Fruit fly (Drosophila melanogaster) whole organism, wandering third instar larva: ENCODE results near the gene aus.

Experiments
- Abd-B ChIP-seq: fragments of >200 bp; optimal IDR thresholded peaks from 2 replicates; lab custom pipeline; 2017; ENCODE audit warnings: missing biosample characterization, missing genetic modification characterization
- CG32264 ChIP-seq: fragments of 200-800 bp; sonication (Bioruptor generic); optimal IDR thresholded peaks from 2 replicates; lab custom pipeline; 2016; ENCODE audit warnings: missing biosample characterization, missing genetic modification characterization
- CG9705 ChIP-seq: fragments of 200-800 bp; sonication (Bioruptor generic); optimal IDR thresholded peaks from 2 replicates; lab custom pipeline; 2018; ENCODE audit warnings: missing biosample characterization, mild to moderate bottlenecking, missing genetic modification characterization
- CrebA ChIP-seq: fragments of 200-800 bp; sonication (Bioruptor generic); optimal IDR thresholded peaks from 2 replicates; lab custom pipeline; 2016; ENCODE audit warnings: missing biosample characterization, mild to moderate bottlenecking, missing genetic modification characterization, borderline replicate concordance
- Dif ChIP-seq: fragments of 200-275, 200-300 bp; sonication (Bioruptor generic); optimal IDR thresholded peaks from 2 replicates; lab custom pipeline; 2018; ENCODE audit warnings: missing biosample characterization, missing genetic modification characterization; ENCODE audit not compliant: partially characterized antibody
- GATAd ChIP-seq: sonication (Bioruptor generic); optimal IDR thresholded peaks from 2 replicates; lab custom pipeline; 2016; ENCODE audit warnings: missing biosample characterization, missing genetic modification characterization
- HLH106 ChIP-seq: fragments of 200-800 bp; optimal IDR thresholded peaks from 3 replicates; lab custom pipeline; 2019; ENCODE audit warnings: missing biosample characterization, mild to moderate bottlenecking, missing genetic modification characterization, moderate library complexity
- Hnf4 ChIP-seq: fragments of 200-800 bp; sonication (Bioruptor generic); optimal IDR thresholded peaks from 2 replicates; lab custom pipeline; 2016; ENCODE audit warnings: missing biosample characterization, mild to moderate bottlenecking, missing genetic modification characterization
- Hr78 ChIP-seq: fragments of >200 bp; optimal IDR thresholded peaks from 2 replicates; lab custom pipeline; 2017; ENCODE audit warnings: missing biosample characterization, missing genetic modification characterization
- Hr83 ChIP-seq: fragments of 200-300 bp; sonication (Bioruptor generic); optimal IDR thresholded peaks from 2 replicates; lab custom pipeline; 2016; ENCODE audit warnings: missing biosample characterization, mild to moderate bottlenecking, missing genetic modification characterization, moderate library complexity; ENCODE audit not compliant: poor library complexity, severe bottlenecking
- Jra ChIP-seq: sonication (Bioruptor generic); optimal IDR thresholded peaks from 2 replicates; lab custom pipeline; 2016; ENCODE audit warnings: missing biosample characterization, missing genetic modification characterization
- Mio ChIP-seq: sonication (Bioruptor generic); optimal IDR thresholded peaks from 2 replicates; lab custom pipeline; 2016; ENCODE audit warnings: missing biosample characterization, missing genetic modification characterization
- Myc ChIP-seq: fragments of >200 bp; optimal IDR thresholded peaks from 2 replicates; lab custom pipeline; 2017
- N ChIP-seq: fragments of >200 bp; optimal IDR thresholded peaks from 2 replicates; lab custom pipeline; 2018; ENCODE audit warnings: missing biosample characterization, missing external identifiers, missing genetic modification characterization
- OdsH ChIP-seq: fragments of 200-800 bp; sonication (Bioruptor generic); optimal IDR thresholded peaks from 2 replicates; lab custom pipeline; 2016; ENCODE audit warnings: missing biosample characterization, mild to moderate bottlenecking, missing genetic modification characterization
- Rel ChIP-seq, 2 experiments: fragments of 200-800 bp; sonication (Bioruptor generic) in 1 of 2; optimal IDR thresholded peaks; 2 replicates in 1 of 2; 3 replicates in 1 of 2; lab custom pipeline; 2016 to 2019; ENCODE audit warnings: mild to moderate bottlenecking in 2 of 2, missing biosample characterization in 2 of 2, missing genetic modification characterization in 2 of 2, moderate library complexity in 1 of 2
- Sp1 ChIP-seq: fragments of 200-800 bp; sonication (Bioruptor generic); optimal IDR thresholded peaks from 3 replicates; lab custom pipeline; 2019; ENCODE audit warnings: missing biosample characterization, mild to moderate bottlenecking, missing genetic modification characterization, moderate library complexity
- Vsx2 ChIP-seq: fragments of 200-300, 225-300 bp; sonication (Bioruptor generic); optimal IDR thresholded peaks from 2 replicates; lab custom pipeline; 2018; ENCODE audit warnings: missing biosample characterization, missing genetic modification characterization; ENCODE audit not compliant: partially characterized antibody
- br ChIP-seq: fragments of 200-800 bp; sonication (Bioruptor generic); optimal IDR thresholded peaks from 2 replicates; lab custom pipeline; 2016; ENCODE audit warnings: missing biosample characterization, missing genetic modification characterization
- brk ChIP-seq: fragments of 200-800 bp; sonication (Bioruptor generic); optimal IDR thresholded peaks from 2 replicates; lab custom pipeline; 2016; ENCODE audit warnings: missing biosample characterization, mild to moderate bottlenecking, missing genetic modification characterization
- dl ChIP-seq, 2 experiments: fragments of 175-275, 200-275 bp in 1 of 2; fragments of 200-275 bp in 1 of 2; sonication (Bioruptor generic); optimal IDR thresholded peaks; lab custom pipeline; 2018; ENCODE audit warnings: mild to moderate bottlenecking in 2 of 2, missing biosample characterization in 2 of 2, missing genetic modification characterization in 2 of 2, moderate library complexity in 2 of 2; ENCODE audit not compliant: partially characterized antibody in 2 of 2, insufficient read depth in 1 of 2
- dmrt93B ChIP-seq: fragments of 200-800 bp; sonication (Bioruptor generic); optimal IDR thresholded peaks from 2 replicates; lab custom pipeline; 2018; ENCODE audit warnings: missing biosample characterization, mild to moderate bottlenecking, missing genetic modification characterization
- dsf ChIP-seq: sonication (Bioruptor generic); optimal IDR thresholded peaks from 2 replicates; lab custom pipeline; 2016; ENCODE audit warnings: missing biosample characterization, missing genetic modification characterization, borderline replicate concordance
- ey ChIP-seq: fragments of 200-800 bp; sonication (Bioruptor generic); optimal IDR thresholded peaks from 2 replicates; lab custom pipeline; 2016; ENCODE audit warnings: missing biosample characterization, missing genetic modification characterization
- foxo ChIP-seq, 2 experiments: fragments of 200-800 bp; sonication (Bioruptor generic); optimal IDR thresholded peaks; 2 replicates in 1 of 2; 3 replicates in 1 of 2; lab custom pipeline; 2016 to 2017; ENCODE audit warnings: missing biosample characterization in 2 of 2, missing genetic modification characterization in 2 of 2
- fru ChIP-seq: fragments of 200-800 bp; sonication (Bioruptor generic); optimal IDR thresholded peaks from 3 replicates; lab custom pipeline; 2016; ENCODE audit warnings: missing biosample characterization, mild to moderate bottlenecking, missing genetic modification characterization
- h ChIP-seq: fragments of 200-800 bp; sonication (Bioruptor generic); optimal IDR thresholded peaks from 3 replicates; lab custom pipeline; 2016; ENCODE audit warnings: missing biosample characterization, mild to moderate bottlenecking, missing genetic modification characterization
- jim ChIP-seq: fragments of 175-275, 200-325 bp; sonication (Bioruptor generic); optimal IDR thresholded peaks from 2 replicates; lab custom pipeline; 2016; ENCODE audit warnings: missing biosample characterization, mild to moderate bottlenecking, missing genetic modification characterization
- lola ChIP-seq: fragments of >200 bp; optimal IDR thresholded peaks from 2 replicates; lab custom pipeline; 2017; ENCODE audit warnings: missing biosample characterization, missing genetic modification characterization
- pan ChIP-seq: fragments of >200 bp; optimal IDR thresholded peaks from 2 replicates; lab custom pipeline; 2017
- psq ChIP-seq: fragments of 200-800 bp; sonication (Bioruptor generic); optimal IDR thresholded peaks from 3 replicates; lab custom pipeline; 2017; ENCODE audit warnings: missing biosample characterization, mild to moderate bottlenecking, missing genetic modification characterization, moderate library complexity
- rgr ChIP-seq: fragments of 200-800 bp; sonication (Bioruptor generic); optimal IDR thresholded peaks from 3 replicates; lab custom pipeline; 2016; ENCODE audit warnings: missing biosample characterization, mild to moderate bottlenecking, missing genetic modification characterization
- sage ChIP-seq: fragments of 200-800 bp; sonication (Bioruptor generic); optimal IDR thresholded peaks from 2 replicates; lab custom pipeline; 2016; ENCODE audit warnings: missing biosample characterization, mild to moderate bottlenecking, missing genetic modification characterization
- sv ChIP-seq: fragments of 200-800 bp; sonication (Bioruptor generic); optimal IDR thresholded peaks from 3 replicates; lab custom pipeline; 2016; ENCODE audit warnings: missing biosample characterization, missing genetic modification characterization
- tai ChIP-seq: sonication (Bioruptor generic); optimal IDR thresholded peaks from 2 replicates; lab custom pipeline; 2016; ENCODE audit warnings: missing biosample characterization, missing genetic modification characterization
- usp ChIP-seq: fragments of >200 bp; optimal IDR thresholded peaks from 2 replicates; lab custom pipeline; 2017; ENCODE audit warnings: missing biosample characterization, missing genetic modification characterization
- woc ChIP-seq: sonication (Bioruptor generic); optimal IDR thresholded peaks from 2 replicates; lab custom pipeline; 2016; ENCODE audit warnings: missing biosample characterization, mild to moderate bottlenecking, missing genetic modification characterization

aus gene

dm6 chr3R:21331195-21331594, 18.2 kb downstream of the aus start:
- TF ChIP-seq Rel (GFP tag; optimal IDR thresholded peaks at IDR 0.05; lab: Kevin White, UChicago) (no peak), Rel (tag; optimal IDR thresholded peaks at IDR 0.05; lab: Kevin White, UChicago) (peak; percentile 75), N (GFP tag; lab: Kevin White, UChicago) (no peak), lola (GFP tag; lab: Kevin White, UChicago) (no peak)

DNA sequence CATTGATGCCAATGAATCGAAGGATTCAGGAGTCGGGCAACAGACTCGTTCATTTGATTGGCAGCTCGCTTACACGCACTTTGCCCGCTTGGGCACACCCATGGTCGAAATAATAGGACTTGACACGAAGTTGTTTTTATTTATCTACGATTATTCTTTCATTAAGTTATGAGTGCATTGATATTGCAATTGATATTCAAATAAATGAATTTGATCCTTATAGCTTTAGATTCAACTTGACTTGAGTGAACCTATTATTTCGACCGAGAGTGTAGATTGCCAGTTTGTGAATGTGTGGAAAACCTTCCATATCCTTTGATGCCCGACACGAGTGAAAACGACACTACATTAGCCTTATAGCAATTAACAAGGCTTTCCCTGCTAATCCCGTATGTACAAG, 18.9 kb downstream of the aus start:
- peak; percentile 56 for TF ChIP-seq Sp1 (GFP tag; lab: Kevin White, UChicago)
- peak; percentile 58 for TF ChIP-seq rgr (GFP tag; lab: Kevin White, UChicago)
- TF ChIP-seq dl (GFP tag; optimal IDR thresholded peaks at IDR 0.05; lab: Kevin White, UChicago; ENCODE audit: insufficient read depth in 1 of 2, partially characterized antibody in 2 of 2): no peak
- no peak for TF ChIP-seq tai
- TF ChIP-seq psq: peak; percentile 33
- TF ChIP-seq sv (GFP tag; lab: Kevin White, UChicago): no peak
- peak; percentile 46 for TF ChIP-seq ey
- no peak for TF ChIP-seq jim
- TF ChIP-seq OdsH: peak; percentile 33
- TF ChIP-seq br (GFP tag; lab: Kevin White, UChicago): peak; percentile 40
- TF ChIP-seq dmrt93B: no peak
- peak; percentile 43 for TF ChIP-seq HLH106 (tag; lab: Kevin White, UChicago)
- TF ChIP-seq Hnf4 (GFP tag; lab: Kevin White, UChicago): peak; percentile 34
- peak in 1 of 2 experiments; percentile 59 for TF ChIP-seq foxo (GFP tag; optimal IDR thresholded peaks at IDR 0.05; lab: Kevin White, UChicago)
- peak; percentile 52 for TF ChIP-seq h (GFP tag; lab: Kevin White, UChicago)
- peak; percentile 48 for TF ChIP-seq fru
- TF ChIP-seq, all 38 proteins: peak for 11

- no peak for TF ChIP-seq dl (GFP tag; optimal IDR thresholded peaks at IDR 0.05; lab: Kevin White, UChicago; ENCODE audit: insufficient read depth in 1 of 2, partially characterized antibody in 2 of 2)
- no peak for TF ChIP-seq CG9705 (GFP tag; lab: Kevin White, UChicago)
- no peak for TF ChIP-seq CG32264 (GFP tag; lab: Kevin White, UChicago)
- no peak for TF ChIP-seq Abd-B (GFP tag; lab: Kevin White, UChicago)
- TF ChIP-seq br (GFP tag; lab: Kevin White, UChicago): no peak
- no peak for TF ChIP-seq Vsx2 (GFP tag; lab: Kevin White, UChicago)
- TF ChIP-seq fru: no peak
- no peak for TF ChIP-seq dsf
- TF ChIP-seq lola (GFP tag; lab: Kevin White, UChicago): no peak
- no peak for TF ChIP-seq Rel (GFP tag; optimal IDR thresholded peaks at IDR 0.05; lab: Kevin White, UChicago)
- TF ChIP-seq Rel (tag; optimal IDR thresholded peaks at IDR 0.05; lab: Kevin White, UChicago): no peak
- no peak for TF ChIP-seq psq
- no peak for TF ChIP-seq pan (lab: Kevin White, UChicago)
- TF ChIP-seq Hnf4 (GFP tag; lab: Kevin White, UChicago): no peak
- TF ChIP-seq ey: no peak
- TF ChIP-seq jim: no peak
- TF ChIP-seq Hr78 (GFP tag; lab: Kevin White, UChicago): no peak
- TF ChIP-seq sage (GFP tag; lab: Kevin White, UChicago): no peak
- no peak for TF ChIP-seq OdsH
- TF ChIP-seq woc (GFP tag; lab: Kevin White, UChicago): no peak
- no peak for TF ChIP-seq rgr (GFP tag; lab: Kevin White, UChicago)
- TF ChIP-seq, all 38 proteins: peak for 0
Measured at dm6 chr3R:21319120-21319519, 30.3 kb downstream of the aus start.

DNA sequence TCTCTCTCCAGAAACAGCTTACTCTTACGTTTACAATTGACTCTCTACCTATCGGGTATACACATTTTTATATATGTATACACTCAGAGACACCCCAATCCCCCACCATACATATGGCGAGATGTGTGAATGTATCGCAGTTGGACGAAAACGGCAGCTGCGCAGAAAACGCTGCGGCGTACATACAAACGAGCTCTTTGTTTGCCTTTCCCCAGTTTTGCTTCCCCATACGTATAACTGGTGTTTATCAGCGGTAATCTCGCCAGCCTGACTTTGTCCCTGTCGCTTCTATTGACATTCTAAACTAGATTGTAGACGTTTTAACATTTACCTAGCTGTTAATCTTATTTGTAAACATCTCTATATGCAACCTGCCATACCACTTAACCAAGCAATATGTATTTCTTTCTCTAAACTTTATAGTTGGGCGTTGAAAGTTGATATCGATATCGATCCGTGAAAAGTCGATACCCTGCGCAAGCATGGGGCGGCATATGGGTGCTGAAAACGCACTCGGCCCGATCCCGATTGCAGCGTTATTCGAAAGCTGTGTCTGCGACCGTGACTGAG, 51.9 kb downstream of the aus start:
- no peak for TF ChIP-seq HLH106 (tag; lab: Kevin White, UChicago)
- no peak for TF ChIP-seq Hr78 (GFP tag; lab: Kevin White, UChicago)
- peak in 1 of 2 experiments; percentile 2 for TF ChIP-seq foxo (GFP tag; optimal IDR thresholded peaks at IDR 0.05; lab: Kevin White, UChicago)
- no peak for TF ChIP-seq N (GFP tag; lab: Kevin White, UChicago)
- TF ChIP-seq Sp1 (GFP tag; lab: Kevin White, UChicago): no peak
- peak; percentile 87 for TF ChIP-seq Hr83 (GFP tag; lab: Kevin White, UChicago)
- no peak for TF ChIP-seq Vsx2 (GFP tag; lab: Kevin White, UChicago)
- TF ChIP-seq fru: no peak
- peak; percentile 14 for TF ChIP-seq OdsH
- no peak for TF ChIP-seq Mio
- no peak for TF ChIP-seq GATAd (GFP tag; lab: Kevin White, UChicago)
- TF ChIP-seq jim: no peak
- TF ChIP-seq brk: peak; percentile 84
- no peak for TF ChIP-seq Myc (lab: Kevin White, UChicago)
- no peak for TF ChIP-seq pan (lab: Kevin White, UChicago)
- peak; percentile 51 for TF ChIP-seq Hnf4 (GFP tag; lab: Kevin White, UChicago)
- peak; percentile 72 for TF ChIP-seq h (GFP tag; lab: Kevin White, UChicago)
- TF ChIP-seq Rel (GFP tag; optimal IDR thresholded peaks at IDR 0.05; lab: Kevin White, UChicago): no peak
- TF ChIP-seq Rel (tag; optimal IDR thresholded peaks at IDR 0.05; lab: Kevin White, UChicago): peak; percentile 55
- peak; percentile 68 for TF ChIP-seq Jra
- peak; percentile 9 for TF ChIP-seq dsf
- TF ChIP-seq psq: peak; percentile 49
- TF ChIP-seq Abd-B (GFP tag; lab: Kevin White, UChicago): no peak
- TF ChIP-seq CG32264 (GFP tag; lab: Kevin White, UChicago): peak; percentile 43
- TF ChIP-seq woc (GFP tag; lab: Kevin White, UChicago): peak; percentile 1
- no peak for TF ChIP-seq ey
- TF ChIP-seq CrebA (GFP tag; lab: Kevin White, UChicago): peak; percentile 92
- peak; percentile 82 for TF ChIP-seq Dif
- peak; percentile 89 for TF ChIP-seq sage (GFP tag; lab: Kevin White, UChicago)
- TF ChIP-seq dl (GFP tag; optimal IDR thresholded peaks at IDR 0.05; lab: Kevin White, UChicago; ENCODE audit: insufficient read depth in 1 of 2, partially characterized antibody in 2 of 2): peak; percentile 27 to 61
- TF ChIP-seq dmrt93B: no peak
- TF ChIP-seq usp (GFP tag; lab: Kevin White, UChicago): no peak
- peak; percentile 55 for TF ChIP-seq br (GFP tag; lab: Kevin White, UChicago)
- TF ChIP-seq rgr (GFP tag; lab: Kevin White, UChicago): peak; percentile 40
